Fruit fly (Drosophila melanogaster) whole organism, wandering third instar larva: ENCODE data around the gene Vps60.
A peak's percentile ranks its signal among the peaks of the same experiment; 100 is the strongest.

Experiments used
- Abd-B ChIP-seq: fragments of >200 bp; optimal IDR thresholded peaks from 2 replicates; lab custom pipeline; 2017; ENCODE audit warnings: missing biosample characterization, missing genetic modification characterization
- CG32264 ChIP-seq: fragments of 200-800 bp; sonication (Bioruptor generic); optimal IDR thresholded peaks from 2 replicates; lab custom pipeline; 2016; ENCODE audit warnings: missing biosample characterization, missing genetic modification characterization
- CG9705 ChIP-seq: fragments of 200-800 bp; sonication (Bioruptor generic); optimal IDR thresholded peaks from 2 replicates; lab custom pipeline; 2018; ENCODE audit warnings: missing biosample characterization, mild to moderate bottlenecking, missing genetic modification characterization
- CrebA ChIP-seq: fragments of 200-800 bp; sonication (Bioruptor generic); optimal IDR thresholded peaks from 2 replicates; lab custom pipeline; 2016; ENCODE audit warnings: missing biosample characterization, mild to moderate bottlenecking, missing genetic modification characterization, borderline replicate concordance
- Dfd ChIP-seq: fragments of >200 bp; optimal IDR thresholded peaks from 2 replicates; lab custom pipeline; 2017; ENCODE audit warnings: missing biosample characterization, missing genetic modification characterization
- Dif ChIP-seq: fragments of 200-275, 200-300 bp; sonication (Bioruptor generic); optimal IDR thresholded peaks from 2 replicates; lab custom pipeline; 2018; ENCODE audit warnings: missing biosample characterization, missing genetic modification characterization; ENCODE audit not compliant: partially characterized antibody
- Hnf4 ChIP-seq: fragments of 200-800 bp; sonication (Bioruptor generic); optimal IDR thresholded peaks from 2 replicates; lab custom pipeline; 2016; ENCODE audit warnings: missing biosample characterization, mild to moderate bottlenecking, missing genetic modification characterization
- Hr83 ChIP-seq: fragments of 200-300 bp; sonication (Bioruptor generic); optimal IDR thresholded peaks from 2 replicates; lab custom pipeline; 2016; ENCODE audit warnings: missing biosample characterization, mild to moderate bottlenecking, missing genetic modification characterization, moderate library complexity; ENCODE audit not compliant: poor library complexity, severe bottlenecking
- Mio ChIP-seq: sonication (Bioruptor generic); optimal IDR thresholded peaks from 2 replicates; lab custom pipeline; 2016; ENCODE audit warnings: missing biosample characterization, missing genetic modification characterization
- N ChIP-seq: fragments of >200 bp; optimal IDR thresholded peaks from 2 replicates; lab custom pipeline; 2018; ENCODE audit warnings: missing biosample characterization, missing external identifiers, missing genetic modification characterization
- OdsH ChIP-seq: fragments of 200-800 bp; sonication (Bioruptor generic); optimal IDR thresholded peaks from 2 replicates; lab custom pipeline; 2016; ENCODE audit warnings: missing biosample characterization, mild to moderate bottlenecking, missing genetic modification characterization
- Rel ChIP-seq, 2 experiments: fragments of 200-800 bp; sonication (Bioruptor generic) in 1 of 2; optimal IDR thresholded peaks; 2 replicates in 1 of 2; 3 replicates in 1 of 2; lab custom pipeline; 2016 to 2019; ENCODE audit warnings: mild to moderate bottlenecking in 2 of 2, missing biosample characterization in 2 of 2, missing genetic modification characterization in 2 of 2, moderate library complexity in 1 of 2
- Sp1 ChIP-seq: fragments of 200-800 bp; sonication (Bioruptor generic); optimal IDR thresholded peaks from 3 replicates; lab custom pipeline; 2019; ENCODE audit warnings: missing biosample characterization, mild to moderate bottlenecking, missing genetic modification characterization, moderate library complexity
- brk ChIP-seq: fragments of 200-800 bp; sonication (Bioruptor generic); optimal IDR thresholded peaks from 2 replicates; lab custom pipeline; 2016; ENCODE audit warnings: missing biosample characterization, mild to moderate bottlenecking, missing genetic modification characterization
- dl ChIP-seq, 2 experiments: fragments of 175-275, 200-275 bp in 1 of 2; fragments of 200-275 bp in 1 of 2; sonication (Bioruptor generic); optimal IDR thresholded peaks; lab custom pipeline; 2018; ENCODE audit warnings: mild to moderate bottlenecking in 2 of 2, missing biosample characterization in 2 of 2, missing genetic modification characterization in 2 of 2, moderate library complexity in 2 of 2; ENCODE audit not compliant: partially characterized antibody in 2 of 2, insufficient read depth in 1 of 2
- foxo ChIP-seq, 2 experiments: fragments of 200-800 bp; sonication (Bioruptor generic); optimal IDR thresholded peaks; 2 replicates in 1 of 2; 3 replicates in 1 of 2; lab custom pipeline; 2016 to 2017; ENCODE audit warnings: missing biosample characterization in 2 of 2, missing genetic modification characterization in 2 of 2
- fru ChIP-seq: fragments of 200-800 bp; sonication (Bioruptor generic); optimal IDR thresholded peaks from 3 replicates; lab custom pipeline; 2016; ENCODE audit warnings: missing biosample characterization, mild to moderate bottlenecking, missing genetic modification characterization
- h ChIP-seq: fragments of 200-800 bp; sonication (Bioruptor generic); optimal IDR thresholded peaks from 3 replicates; lab custom pipeline; 2016; ENCODE audit warnings: missing biosample characterization, mild to moderate bottlenecking, missing genetic modification characterization
- lola ChIP-seq: fragments of >200 bp; optimal IDR thresholded peaks from 2 replicates; lab custom pipeline; 2017; ENCODE audit warnings: missing biosample characterization, missing genetic modification characterization
- pan ChIP-seq: fragments of >200 bp; optimal IDR thresholded peaks from 2 replicates; lab custom pipeline; 2017
- psq ChIP-seq: fragments of 200-800 bp; sonication (Bioruptor generic); optimal IDR thresholded peaks from 3 replicates; lab custom pipeline; 2017; ENCODE audit warnings: missing biosample characterization, mild to moderate bottlenecking, missing genetic modification characterization, moderate library complexity
- rgr ChIP-seq: fragments of 200-800 bp; sonication (Bioruptor generic); optimal IDR thresholded peaks from 3 replicates; lab custom pipeline; 2016; ENCODE audit warnings: missing biosample characterization, mild to moderate bottlenecking, missing genetic modification characterization
- sage ChIP-seq: fragments of 200-800 bp; sonication (Bioruptor generic); optimal IDR thresholded peaks from 2 replicates; lab custom pipeline; 2016; ENCODE audit warnings: missing biosample characterization, mild to moderate bottlenecking, missing genetic modification characterization
- tai ChIP-seq: sonication (Bioruptor generic); optimal IDR thresholded peaks from 2 replicates; lab custom pipeline; 2016; ENCODE audit warnings: missing biosample characterization, missing genetic modification characterization
- woc ChIP-seq: sonication (Bioruptor generic); optimal IDR thresholded peaks from 2 replicates; lab custom pipeline; 2016; ENCODE audit warnings: missing biosample characterization, mild to moderate bottlenecking, missing genetic modification characterization

Gene Vps60

DNA sequence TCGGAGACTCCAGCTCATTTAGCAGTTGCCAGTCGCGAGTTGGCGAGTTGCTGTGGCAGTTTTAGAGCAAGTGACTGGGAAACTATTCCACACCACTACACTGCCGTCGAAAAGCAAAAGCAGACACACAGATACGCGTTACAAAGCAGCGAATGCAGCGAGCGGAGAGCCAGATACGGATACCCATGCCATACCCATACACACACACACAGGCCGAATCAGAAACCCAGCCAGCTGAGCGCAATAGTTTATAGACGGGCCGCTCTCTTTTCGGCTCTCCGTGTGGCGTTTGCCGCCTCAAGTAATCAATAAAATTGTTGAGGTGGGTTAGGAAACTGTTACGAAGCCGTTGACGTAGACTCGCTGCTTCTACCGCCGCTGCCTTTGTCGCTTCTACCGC is 47.6 kb downstream of the Vps60 start:
- TF ChIP-seq h (GFP tag; lab: Kevin White, UChicago) (peak; percentile 35), woc (GFP tag; lab: Kevin White, UChicago) (no peak), fru (GFP tag; lab: Kevin White, UChicago) (peak; percentile 35), CG32264 (GFP tag; lab: Kevin White, UChicago) (no peak), lola (no peak), psq (GFP tag; lab: Kevin White, UChicago) (no peak), foxo (GFP tag; optimal IDR thresholded peaks at IDR 0.05; lab: Kevin White, UChicago) (no peak), brk (no peak), dl (GFP tag; optimal IDR thresholded peaks at IDR 0.05; lab: Kevin White, UChicago; ENCODE audit: insufficient read depth in 1 of 2, partially characterized antibody in 2 of 2) (peak; percentile 31 to 40), Dif (peak; percentile 72), Hnf4 (GFP tag; lab: Kevin White, UChicago) (no peak), Hr83 (GFP tag; lab: Kevin White, UChicago) (no peak), tai (GFP tag; lab: Kevin White, UChicago) (no peak), N (no peak), sage (no peak), rgr (GFP tag; lab: Kevin White, UChicago) (no peak)

DNA sequence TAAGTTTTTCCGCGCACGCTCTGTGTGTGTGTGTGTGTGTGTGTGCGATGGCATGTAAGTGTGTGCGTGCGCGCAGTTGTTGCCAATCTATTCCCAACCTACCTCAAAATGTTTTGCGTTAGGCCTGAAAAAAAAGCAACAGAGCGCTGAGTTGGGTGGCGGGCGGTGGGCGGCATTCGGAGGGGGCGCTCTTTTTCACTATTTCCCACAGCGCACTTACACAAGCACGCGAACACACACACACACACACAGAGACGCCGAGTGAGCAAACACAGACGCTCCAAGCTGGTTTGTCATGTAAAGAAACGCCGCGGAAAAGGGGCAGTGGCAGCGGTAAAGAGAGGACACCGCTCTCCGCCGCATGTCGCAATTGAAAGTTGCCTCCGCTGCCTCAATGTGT is 49.3 kb downstream of the Vps60 start:
- TF ChIP-seq Dfd (GFP tag; lab: Kevin White, UChicago) (peak; percentile 78), Rel (GFP tag; optimal IDR thresholded peaks at IDR 0.05; lab: Kevin White, UChicago) (no peak), Rel (tag; optimal IDR thresholded peaks at IDR 0.05; lab: Kevin White, UChicago) (no peak)

DNA sequence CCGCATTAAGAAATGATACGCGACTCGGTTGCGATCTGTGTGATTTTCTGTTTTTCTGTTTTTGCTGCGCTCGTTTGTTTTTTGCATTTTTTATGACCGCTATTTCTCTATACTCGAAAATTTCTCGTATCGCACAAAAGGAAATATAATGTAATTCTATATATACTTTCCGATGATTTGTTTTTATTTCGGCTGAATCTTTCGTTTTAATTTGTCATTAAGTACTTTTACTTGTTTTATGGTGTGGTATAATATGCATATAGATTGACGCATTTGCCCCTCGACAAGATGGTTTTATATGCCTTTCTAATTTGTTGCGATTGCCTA is 50.9 kb downstream of the Vps60 start:
- TF ChIP-seq Rel (GFP tag; optimal IDR thresholded peaks at IDR 0.05; lab: Kevin White, UChicago) (no peak), Rel (tag; optimal IDR thresholded peaks at IDR 0.05; lab: Kevin White, UChicago) (peak; percentile 81), CrebA (GFP tag; lab: Kevin White, UChicago) (peak; percentile 23), fru (GFP tag; lab: Kevin White, UChicago) (no peak), OdsH (no peak), pan (lab: Kevin White, UChicago) (no peak), Abd-B (no peak), foxo (GFP tag; optimal IDR thresholded peaks at IDR 0.05; lab: Kevin White, UChicago) (peak in 1 of 2 experiments; percentile 53), CG9705 (GFP tag; lab: Kevin White, UChicago) (no peak), lola (no peak), sage (no peak), Sp1 (GFP tag; lab: Kevin White, UChicago) (peak; percentile 44), Mio (no peak), Hr83 (GFP tag; lab: Kevin White, UChicago) (no peak)
